Worm (Caenorhabditis elegans): ENCODE data around the gene Y75B8A.8.

Gene Y75B8A.8

DNA sequence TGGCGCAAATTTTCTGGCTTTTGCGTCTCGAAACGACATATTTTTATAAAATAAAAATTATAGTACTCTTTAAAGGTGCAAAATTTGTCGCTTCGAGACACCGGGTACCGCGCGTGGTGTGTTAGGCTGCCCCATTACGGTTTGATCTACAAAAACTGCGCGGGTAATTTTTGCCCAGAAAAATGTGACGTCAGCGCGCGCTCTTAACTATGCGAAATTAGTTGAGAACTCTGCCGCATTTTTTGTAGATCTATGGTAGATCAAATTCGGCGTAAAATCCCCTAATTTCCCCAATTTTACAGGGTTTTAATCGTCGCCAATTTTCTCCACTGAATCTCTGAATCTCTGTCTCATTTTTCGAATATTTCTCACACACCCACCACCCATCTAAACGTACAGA, at the start of gene Y75B8A.8:
TSS of gene Y75B8A.8 (plus strand) at position 301 of the 400 bp plus-strand sequence.
- peak; percentile 26; the same call in 1 of the 2 replicates for TF ChIP-seq B0336.3 (GFP tag; IDR thresholded peaks at IDR 0.05)
- peak; percentile 23 for TF ChIP-seq xnd-1 (tag; optimal IDR thresholded peaks at IDR 0.05)
- no peak for TF ChIP-seq D2030.7 (GFP tag; IDR thresholded peaks at IDR 0.05)
- TF ChIP-seq efl-1 (GFP tag; optimal IDR thresholded peaks at IDR 0.05): peak; percentile 25
- 0 out of 2 replicates have a peak, but pooled peaks have one; percentile 17 for TF ChIP-seq madf-8 (GFP tag; conservative IDR thresholded peaks at IDR 0.05)
- peak; percentile 67; the same call in 1 of the 2 replicates for TF ChIP-seq madf-6 (GFP tag; IDR thresholded peaks at IDR 0.05)

DNA sequence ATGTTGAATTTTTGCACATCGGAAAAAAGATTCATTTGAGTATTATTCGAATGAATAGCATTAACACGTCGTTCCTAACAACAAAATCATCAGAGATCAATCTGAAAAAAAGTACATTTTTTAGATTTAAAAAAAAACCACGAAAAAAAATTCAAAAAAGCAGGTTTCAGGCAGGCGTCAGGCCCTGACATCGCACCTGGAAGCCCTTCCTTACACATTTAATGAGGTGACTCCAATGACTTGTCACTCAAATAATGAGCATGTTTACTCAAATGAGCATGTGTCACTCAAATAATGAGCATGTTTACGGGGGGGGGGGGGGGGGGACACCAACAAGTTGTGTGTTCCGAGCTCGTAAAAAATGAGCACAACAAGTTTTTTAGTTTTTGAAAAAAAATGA, 42.2 kb upstream of the Y75B8A.8 start, which contains the start of gene lron-12:
TSS of gene lron-12 (minus strand) at position 101 of the 400 bp plus-strand sequence.
- TF ChIP-seq dpff-1 (tag; optimal IDR thresholded peaks at IDR 0.05) (no peak), madf-8 (GFP tag; conservative IDR thresholded peaks at IDR 0.05) (no peak), lir-1 (GFP tag; conservative IDR thresholded peaks at IDR 0.05) (no peak)

DNA sequence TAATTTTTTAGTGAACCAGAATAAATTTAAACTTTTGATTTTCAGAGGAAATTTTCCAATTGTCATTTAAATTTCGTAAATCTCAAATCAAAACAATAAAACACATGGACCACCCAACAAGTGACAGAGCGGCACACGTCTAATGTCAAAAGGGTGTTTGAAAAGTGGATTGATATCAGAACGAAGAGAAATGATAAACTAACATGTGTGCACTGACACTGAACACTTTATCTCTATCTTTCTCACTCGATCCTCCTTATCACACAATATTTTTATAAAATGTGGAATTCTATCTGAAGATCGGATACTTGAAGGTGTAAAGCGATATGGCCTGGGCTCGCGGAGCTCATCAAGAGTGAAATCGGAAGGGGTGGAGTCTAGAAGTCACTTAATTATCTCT, 40.9 kb upstream of the Y75B8A.8 start:
- TF ChIP-seq egrh-3 (GFP tag; IDR thresholded peaks at IDR 0.05) (no peak), tbp1 (GFP tag; optimal IDR thresholded peaks at IDR 0.05) (no peak), ama-1 (optimal IDR thresholded peaks at IDR 0.05) (no peak), ama-1 (GFP tag; optimal IDR thresholded peaks at IDR 0.05) (no peak), F23B12.7 (tag; optimal IDR thresholded peaks at IDR 0.05; ENCODE audit: insufficient read depth) (no peak), B0035.1 (tag; optimal IDR thresholded peaks at IDR 0.05) (no peak), Y67H2A.10 (GFP tag; conservative IDR thresholded peaks at IDR 0.05) (no peak), lin-35 (GFP tag; optimal IDR thresholded peaks at IDR 0.05) (no peak), F37B4.10 (GFP tag; IDR thresholded peaks at IDR 0.05) (no peak), ZK185.1 (tag; optimal IDR thresholded peaks at IDR 0.05; ENCODE audit: poor library complexity, severe bottlenecking) (no peak)

DNA sequence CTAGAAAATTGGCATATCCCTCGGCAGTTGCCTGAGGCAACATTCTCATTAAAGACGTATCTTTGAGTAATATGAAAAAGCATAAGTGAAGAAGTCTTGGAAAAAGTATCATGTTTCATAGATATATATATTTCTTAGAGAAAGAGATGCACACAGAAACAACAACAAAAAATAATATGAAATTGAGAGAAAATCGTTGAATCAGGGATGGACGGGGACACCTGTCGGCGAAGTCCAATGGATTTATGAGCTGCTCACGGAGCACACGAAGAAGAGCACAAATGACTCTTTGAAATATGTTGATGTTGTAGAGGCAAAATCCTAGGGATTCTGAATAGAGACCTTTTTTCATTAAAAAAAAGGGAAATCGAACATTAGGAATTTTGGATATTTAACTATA, 39.4 kb upstream of the Y75B8A.8 start:
- TF ChIP-seq mcd-1 (GFP tag; IDR thresholded peaks at IDR 0.05) (no peak), ccch-3 (GFP tag; optimal IDR thresholded peaks at IDR 0.05) (no peak), ZK185.1 (tag; optimal IDR thresholded peaks at IDR 0.05; ENCODE audit: poor library complexity, severe bottlenecking) (no peak), zim-3 (tag; optimal IDR thresholded peaks at IDR 0.05) (no peak), lin-54 (GFP tag; optimal IDR thresholded peaks at IDR 0.05) (no peak), let-526 (GFP tag; IDR thresholded peaks at IDR 0.05) (no peak), tbp1 (GFP tag; optimal IDR thresholded peaks at IDR 0.05) (no peak), madf-8 (GFP tag; conservative IDR thresholded peaks at IDR 0.05) (no peak), F57C9.4 (tag; optimal IDR thresholded peaks at IDR 0.05) (no peak), somi-1 (GFP tag; optimal IDR thresholded peaks at IDR 0.05) (no peak), sdz-38 (tag; optimal IDR thresholded peaks at IDR 0.05) (no peak), hrde-1 (tag; optimal IDR thresholded peaks at IDR 0.05; ENCODE audit: borderline replicate concordance) (no peak), hsf-1 (GFP tag; IDR thresholded peaks at IDR 0.05) (no peak), let-607 (tag; optimal IDR thresholded peaks at IDR 0.05) (no peak), xnd-1 (tag; optimal IDR thresholded peaks at IDR 0.05) (no peak), snpc-4 (GFP tag; optimal IDR thresholded peaks at IDR 0.05) (no peak), snpc-4 (tag; optimal IDR thresholded peaks at IDR 0.05) (no peak)

DNA sequence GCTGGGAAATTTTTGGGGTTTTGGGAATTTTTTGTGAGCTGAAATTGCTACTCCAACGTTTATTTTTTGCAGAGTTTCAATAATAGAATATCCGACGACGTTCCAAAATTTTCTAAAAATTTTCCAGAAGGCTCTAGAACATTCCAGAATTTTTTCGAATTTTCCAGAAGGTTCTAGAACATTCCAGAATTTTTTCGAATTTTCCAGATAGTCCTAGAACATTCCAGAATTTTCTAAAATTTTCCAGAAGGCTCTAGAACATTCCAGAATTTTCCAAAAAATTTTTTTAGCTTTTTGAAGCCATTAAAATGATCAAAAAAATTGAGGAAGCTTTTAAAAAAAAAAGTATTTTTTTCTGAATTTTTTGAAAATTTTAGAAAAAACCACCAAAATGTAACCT, 37.1 kb upstream of the Y75B8A.8 start:
- TF ChIP-seq D2030.7 (GFP tag; IDR thresholded peaks at IDR 0.05): no peak
- TF ChIP-seq snpc-1.1 (tag; optimal IDR thresholded peaks at IDR 0.05; ENCODE audit: insufficient read depth): no peak
- no peak for TF ChIP-seq F57A8.1 (GFP tag; optimal IDR thresholded peaks at IDR 0.05)
- peak; percentile 93 for TF ChIP-seq hsf-1 (GFP tag; IDR thresholded peaks at IDR 0.05)
- TF ChIP-seq pbrm-1 (GFP tag; IDR thresholded peaks at IDR 0.05): no peak
- no peak for TF ChIP-seq mxl-1 (tag; optimal IDR thresholded peaks at IDR 0.05)
- TF ChIP-seq sea-2 (GFP tag; IDR thresholded peaks at IDR 0.05): no peak
- TF ChIP-seq ekl-4 (GFP tag; IDR thresholded peaks at IDR 0.05): no peak
- no peak for TF ChIP-seq lin-54 (GFP tag; optimal IDR thresholded peaks at IDR 0.05)
- TF ChIP-seq cebp-2 (GFP tag; IDR thresholded peaks at IDR 0.05): no peak
- TF ChIP-seq rpc-1 (optimal IDR thresholded peaks at IDR 0.05): peak; percentile 30
- TF ChIP-seq rpc-1 (tag; optimal IDR thresholded peaks at IDR 0.05): no peak
- no peak for TF ChIP-seq lir-1 (GFP tag; conservative IDR thresholded peaks at IDR 0.05)
- TF ChIP-seq lag-1 (GFP tag; IDR thresholded peaks at IDR 0.05): no peak
- no peak for TF ChIP-seq let-526 (GFP tag; IDR thresholded peaks at IDR 0.05)
- TF ChIP-seq K11D2.4 (GFP tag; IDR thresholded peaks at IDR 0.05): no peak

Measured in whole organism, young adult.